Fruit fly (Drosophila melanogaster) whole organism: ENCODE data around the gene CG2129.

Experiments
- CG8478 ChIP-seq: fragments of >200 bp; optimal IDR thresholded peaks from 2 replicates; lab custom pipeline; 2018; ENCODE audit warnings: inconsistent platforms
- EcR ChIP-seq, 2 experiments: fragments of >200 bp; optimal IDR thresholded peaks; 2 replicates each; lab custom pipeline; 2017; ENCODE audit warnings: missing biosample characterization in 2 of 2, missing genetic modification characterization in 2 of 2, missing genetic modification reagents in 2 of 2
- pan ChIP-seq: fragments of >200 bp; optimal IDR thresholded peaks from 2 replicates; lab custom pipeline; 2017
- psq ChIP-seq: fragments of >200 bp; optimal IDR thresholded peaks from 2 replicates; lab custom pipeline; 2017
- usp ChIP-seq: fragments of >200 bp; optimal IDR thresholded peaks from 2 replicates; lab custom pipeline; 2017; ENCODE audit warnings: missing biosample characterization, missing genetic modification characterization, mixed read lengths

DNA sequence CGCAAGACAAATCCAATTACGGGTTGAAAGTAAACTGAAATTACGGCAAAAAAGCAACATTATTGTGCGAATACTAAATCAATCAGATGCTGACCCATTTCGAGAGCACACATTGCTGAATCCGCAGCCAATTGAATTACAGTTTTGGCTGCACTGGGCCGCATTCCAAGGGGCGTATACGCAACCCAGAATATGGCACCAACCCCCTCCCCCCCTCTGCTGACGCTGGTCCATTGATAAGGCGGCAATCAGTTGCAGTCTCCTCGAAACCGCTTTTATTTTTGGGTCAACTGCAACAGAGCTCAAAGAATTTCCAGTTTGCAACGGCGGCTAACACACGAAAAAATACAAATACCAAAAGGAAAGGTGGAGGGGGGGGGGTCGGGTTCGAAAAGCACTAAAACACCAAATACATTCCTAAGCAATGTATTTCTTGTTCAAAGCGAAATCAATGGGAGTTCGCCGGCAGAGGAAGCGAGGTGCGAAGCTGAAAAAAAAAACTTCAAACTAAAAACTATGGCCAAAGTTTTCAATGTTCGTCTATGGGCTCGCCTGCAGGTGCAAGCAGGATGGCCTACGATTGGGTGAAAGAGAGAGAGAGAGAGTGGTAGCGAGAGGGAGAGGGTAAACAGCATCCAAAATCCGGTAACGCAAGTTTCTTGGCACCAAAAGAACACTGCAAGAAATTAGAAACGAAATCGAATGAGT, 50.0 kb downstream of the CG2129 start:
- no peak for TF ChIP-seq usp (GFP tag; lab: Kevin White, UChicago)
- TF ChIP-seq psq = no peak
- TF ChIP-seq pan (lab: Kevin White, UChicago) = no peak
- no peak for TF ChIP-seq EcR (GFP tag; optimal IDR thresholded peaks at IDR 0.05; lab: Kevin White, UChicago)
- no peak for TF ChIP-seq CG8478
